Worm (Caenorhabditis elegans) whole organism, midembryonic: Measurements from ENCODE around the gene srx-67.

Experiments
- T22C8.4 ChIP-seq: fragments of 200-800 bp; sonication (Bioruptor generic); IDR thresholded peaks from 2 replicates; pipeline ENCODE4 v1.3.6; 2022; ENCODE audit warnings: missing genetic modification characterization, missing compliant biosample characterization
- tab-1 ChIP-seq: fragments of 200-800 bp; sonication (Bioruptor generic); IDR thresholded peaks from 2 replicates; pipeline ENCODE4 v1.3.6; 2022; ENCODE audit warnings: missing genetic modification characterization, missing compliant biosample characterization
- ztf-23 ChIP-seq: fragments of 200-800 bp; sonication (Bioruptor generic); IDR thresholded peaks from 2 replicates; pipeline ENCODE4 v1.3.6; 2022; ENCODE audit warnings: missing genetic modification reagents, missing genetic modification characterization, missing compliant biosample characterization
- ztf-29 ChIP-seq: fragments of 200-800 bp; sonication (Bioruptor generic); IDR thresholded peaks from 2 replicates; pipeline ENCODE4 v1.3.6; 2022; ENCODE audit warnings: missing genetic modification reagents, missing genetic modification characterization, missing compliant biosample characterization

- TF ChIP-seq ztf-29 (GFP tag; lab: Robert Waterston, UW) (no peak), ztf-23 (GFP tag; lab: Robert Waterston, UW) (no peak), T22C8.4 (GFP tag; lab: Robert Waterston, UW) (no peak), tab-1 (GFP tag; lab: Robert Waterston, UW) (no peak)
Observed at ce11 chrV:3938789-3939188, 22.2 kb downstream of the srx-67 start, which contains the start of gene cyp-35B1.
